Fruit fly (Drosophila melanogaster) ovary, adult (tissue): Measurements from ENCODE around the gene CG32532.

ENCODE experiments used
- CG17801 ChIP-seq: fragments of 200-800 bp; optimal IDR thresholded peaks from 2 replicates; lab custom pipeline; 2019; ENCODE audit warnings: missing biosample characterization, mild to moderate bottlenecking, missing genetic modification characterization, moderate library complexity; ENCODE audit not compliant: partially characterized antibody

Gene CG32532

dm6 chrX:19498755-19499321, 48.4 kb downstream of the CG32532 start:
- no peak for TF ChIP-seq CG17801 (GFP tag; lab: Kevin White, UChicago)

dm6 chrX:19497782-19498440, 49.4 kb downstream of the CG32532 start:
- TF ChIP-seq CG17801 (GFP tag; lab: Kevin White, UChicago), result peak; percentile 60

- no peak for TF ChIP-seq CG17801 (GFP tag; lab: Kevin White, UChicago)
These were observed 50.4 kb downstream of the CG32532 start for dm6 chrX:19496808-19497259.

- no peak for TF ChIP-seq CG17801 (GFP tag; lab: Kevin White, UChicago)
These were observed 51.4 kb downstream of the CG32532 start for dm6 chrX:19495611-19496583.

dm6 chrX:19494830-19495610, 52.3 kb downstream of the CG32532 start, which contains the start of the genes ksh, CG14200 and Pfrx:
TSS of gene ksh (minus strand) at chrX:19494992.
TSS of gene CG14200 (plus strand) at chrX:19495505.
TSS of gene Pfrx (plus strand) at chrX:19495505.
- TF ChIP-seq CG17801 (GFP tag; lab: Kevin White, UChicago), result no peak

- TF ChIP-seq CG17801 (GFP tag; lab: Kevin White, UChicago), result no peak
These were observed 53.0 kb downstream of the CG32532 start, which contains the start of gene CG12204 for dm6 chrX:19494285-19494684. TSS of gene CG12204 (minus strand) at chrX:19494401.

- TF ChIP-seq CG17801 (GFP tag; lab: Kevin White, UChicago), result peak; percentile 0
These were observed 55.2 kb downstream of the CG32532 start, which contains the start of the genes pcm and ND-18 for dm6 chrX:19491984-19492584. TSS of gene pcm (minus strand) at chrX:19492011. TSS of gene ND-18 (plus strand) at chrX:19492421.

- no peak for TF ChIP-seq CG17801 (GFP tag; lab: Kevin White, UChicago)
These were observed 62.2 kb downstream of the CG32532 start for dm6 chrX:19485057-19485456.
